Worm (Caenorhabditis elegans): Measurements from ENCODE around the gene fip-1.

fip-1 gene

ce11 chrIII:8652112-8652694 lies 12.7 kb downstream of the fip-1 start:
- TF ChIP-seq lin-11 (tag; optimal IDR thresholded peaks at IDR 0.05) (no peak), ceh-2 (tag; optimal IDR thresholded peaks at IDR 0.05) (no peak), pqm-1 (tag; optimal IDR thresholded peaks at IDR 0.05) (no peak)

- peak; percentile 18 for TF ChIP-seq fax-1 (tag; optimal IDR thresholded peaks at IDR 0.05)
- peak; percentile 8 for TF ChIP-seq pat-9 (tag; optimal IDR thresholded peaks at IDR 0.05)
- peak; percentile 26 for TF ChIP-seq hlh-13 (GFP tag; optimal IDR thresholded peaks at IDR 0.05)
- peak; percentile 47 for TF ChIP-seq ceh-18 (tag; optimal IDR thresholded peaks at IDR 0.05)
- TF ChIP-seq dve-1 (tag; optimal IDR thresholded peaks at IDR 0.05) = peak; percentile 23
- peak; percentile 46; the same call in 1 of the 2 replicates for TF ChIP-seq unc-3 (GFP tag; conservative IDR thresholded peaks at IDR 0.05)
- TF ChIP-seq unc-3 (tag; optimal IDR thresholded peaks at IDR 0.05) = no peak
- TF ChIP-seq pqm-1 (tag; optimal IDR thresholded peaks at IDR 0.05) = no peak
- TF ChIP-seq ceh-34 (tag; optimal IDR thresholded peaks at IDR 0.05) = no peak
- TF ChIP-seq syd-9 (tag; optimal IDR thresholded peaks at IDR 0.05) = peak; percentile 49
- TF ChIP-seq fkh-6 (tag; optimal IDR thresholded peaks at IDR 0.05) = peak; percentile 12
- peak; percentile 37 for TF ChIP-seq nhr-232 (tag; optimal IDR thresholded peaks at IDR 0.05)
- peak; percentile 12 for TF ChIP-seq lin-11 (tag; optimal IDR thresholded peaks at IDR 0.05)
- no peak for TF ChIP-seq pag-3 (tag; optimal IDR thresholded peaks at IDR 0.05; ENCODE audit: borderline replicate concordance)
- TF ChIP-seq che-1 (tag; optimal IDR thresholded peaks at IDR 0.05) = peak; percentile 45
- TF ChIP-seq rnt-1 (tag; optimal IDR thresholded peaks at IDR 0.05) = no peak
- no peak for TF ChIP-seq elt-4 (tag; optimal IDR thresholded peaks at IDR 0.05)
- peak; percentile 45 for TF ChIP-seq Y22D7AL.16 (tag; optimal IDR thresholded peaks at IDR 0.05)
- no peak for TF ChIP-seq zip-5 (tag; optimal IDR thresholded peaks at IDR 0.05)
- peak; percentile 40 for TF ChIP-seq C38D4.7 (GFP tag; optimal IDR thresholded peaks at IDR 0.05)
- peak; percentile 53 for TF ChIP-seq gmeb-2 (tag; optimal IDR thresholded peaks at IDR 0.05)
- peak; percentile 54 for TF ChIP-seq ceh-6 (GFP tag; optimal IDR thresholded peaks at IDR 0.05)
- peak; percentile 25 for TF ChIP-seq elt-2 (tag; optimal IDR thresholded peaks at IDR 0.05)
- peak; percentile 19 for TF ChIP-seq nfya-1 (tag; optimal IDR thresholded peaks at IDR 0.05)
- peak; percentile 21 for TF ChIP-seq sox-4 (tag; optimal IDR thresholded peaks at IDR 0.05)
- peak; percentile 5 for TF ChIP-seq ceh-14 (tag; optimal IDR thresholded peaks at IDR 0.05)
- TF ChIP-seq ref-2 (tag; optimal IDR thresholded peaks at IDR 0.05) = no peak
- TF ChIP-seq sdc-2 (tag; optimal IDR thresholded peaks at IDR 0.05) = peak; percentile 8
- peak; percentile 14 for TF ChIP-seq dmd-4 (tag; optimal IDR thresholded peaks at IDR 0.05; ENCODE audit: borderline replicate concordance)
These were observed 13.4 kb downstream of the fip-1 start for ce11 chrIII:8652922-8653321.

- TF ChIP-seq unc-55 (GFP tag; optimal IDR thresholded peaks at IDR 0.05) (no peak), ceh-24 (tag; optimal IDR thresholded peaks at IDR 0.05) (no peak), ttx-3 (tag; optimal IDR thresholded peaks at IDR 0.05) (no peak), sox-2 (GFP tag; IDR thresholded peaks at IDR 0.05) (no peak), hlh-30 (tag; optimal IDR thresholded peaks at IDR 0.05; ENCODE audit: insufficient read depth) (no peak), syd-9 (tag; optimal IDR thresholded peaks at IDR 0.05) (no peak), hlh-13 (GFP tag; optimal IDR thresholded peaks at IDR 0.05) (no peak), pqm-1 (tag; optimal IDR thresholded peaks at IDR 0.05) (no peak), npax-4 (tag; optimal IDR thresholded peaks at IDR 0.05) (no peak), gmeb-2 (tag; optimal IDR thresholded peaks at IDR 0.05) (no peak), pha-2 (tag; optimal IDR thresholded peaks at IDR 0.05) (no peak), ceh-18 (tag; optimal IDR thresholded peaks at IDR 0.05) (no peak), pros-1 (tag; optimal IDR thresholded peaks at IDR 0.05) (no peak), C38D4.7 (GFP tag; optimal IDR thresholded peaks at IDR 0.05) (no peak), Y22D7AL.16 (tag; optimal IDR thresholded peaks at IDR 0.05) (no peak), nhr-11 (tag; optimal IDR thresholded peaks at IDR 0.05) (no peak), fax-1 (tag; optimal IDR thresholded peaks at IDR 0.05) (no peak), dmd-4 (tag; optimal IDR thresholded peaks at IDR 0.05; ENCODE audit: borderline replicate concordance) (no peak), ceh-31 (tag; optimal IDR thresholded peaks at IDR 0.05) (no peak), ceh-14 (tag; optimal IDR thresholded peaks at IDR 0.05) (no peak)
These were observed 13.9 kb downstream of the fip-1 start for ce11 chrIII:8653457-8653856.

Measured in whole organism, late embryonic.